Fruit fly (Drosophila melanogaster): ENCODE results near the gene ens.

DNA sequence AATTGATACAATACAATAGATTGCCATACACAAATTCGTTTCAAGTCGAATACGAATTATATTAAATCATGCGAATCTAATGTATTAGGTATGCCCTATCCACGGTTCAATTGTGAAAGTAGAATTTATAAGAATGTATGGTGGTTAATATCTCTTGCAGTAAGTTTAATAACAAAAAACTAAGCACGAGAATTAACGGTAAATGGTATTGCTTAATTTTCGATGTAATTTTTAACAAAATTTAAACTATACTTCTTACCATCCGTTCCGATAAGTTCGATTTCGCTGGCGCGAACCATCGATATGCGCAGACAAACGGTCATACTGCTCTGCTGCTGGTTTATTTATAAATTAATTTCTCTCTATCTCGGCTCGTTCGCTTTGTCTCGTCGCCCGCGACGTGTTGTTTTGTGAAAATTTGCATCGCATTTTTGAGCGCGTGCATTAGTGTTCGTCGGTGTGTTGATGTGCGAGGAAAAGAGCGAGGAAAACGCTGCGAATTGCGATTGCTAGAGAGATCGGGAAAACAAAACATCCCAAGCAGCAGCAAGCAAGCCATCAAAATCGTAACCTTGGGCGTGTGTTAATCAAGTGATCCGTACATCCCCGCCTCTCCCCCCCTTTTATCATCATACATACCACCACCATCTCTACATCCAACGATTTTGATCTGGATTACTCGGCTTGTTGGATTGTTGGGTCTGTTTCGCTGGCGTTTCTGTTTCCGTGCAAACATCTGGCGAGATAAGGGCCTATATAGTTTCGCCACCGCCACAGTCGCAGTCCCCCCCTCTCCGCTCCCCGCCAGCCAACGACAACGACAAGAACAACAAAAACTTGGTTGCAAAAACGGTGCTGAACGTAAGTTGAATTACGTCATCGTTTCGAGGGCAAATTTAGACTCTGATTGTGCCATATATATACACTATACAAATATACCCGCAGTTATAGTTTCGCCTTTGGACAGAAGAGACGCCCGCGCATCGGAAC, 30.8 kb downstream of the ens start, which contains the start of gene Fit1:
- TF ChIP-seq ttk (optimal IDR thresholded peaks at IDR 0.05) (no peak), psq (optimal IDR thresholded peaks at IDR 0.05) (peak; percentile 94), Sin3A (optimal IDR thresholded peaks at IDR 0.05) (no peak), insv (optimal IDR thresholded peaks at IDR 0.05) (no peak), h (optimal IDR thresholded peaks at IDR 0.05) (no peak), Myc (optimal IDR thresholded peaks at IDR 0.05) (no peak)

Measured in Kc167 (cell line).